Fruit fly (Drosophila melanogaster) ovary, adult (tissue): Measurements from ENCODE around the gene mRpL30.
A peak's percentile ranks its signal among the peaks of the same experiment; 100 is the strongest.

Source experiments
- CG17801 ChIP-seq: fragments of 200-800 bp; optimal IDR thresholded peaks from 2 replicates; lab custom pipeline; 2019; ENCODE audit warnings: missing biosample characterization, mild to moderate bottlenecking, missing genetic modification characterization, moderate library complexity; ENCODE audit not compliant: partially characterized antibody

mRpL30 gene

dm6 chrX:4627160-4627559 lies 20.5 kb upstream of the mRpL30 start:
- TF ChIP-seq CG17801, result no peak

DNA sequence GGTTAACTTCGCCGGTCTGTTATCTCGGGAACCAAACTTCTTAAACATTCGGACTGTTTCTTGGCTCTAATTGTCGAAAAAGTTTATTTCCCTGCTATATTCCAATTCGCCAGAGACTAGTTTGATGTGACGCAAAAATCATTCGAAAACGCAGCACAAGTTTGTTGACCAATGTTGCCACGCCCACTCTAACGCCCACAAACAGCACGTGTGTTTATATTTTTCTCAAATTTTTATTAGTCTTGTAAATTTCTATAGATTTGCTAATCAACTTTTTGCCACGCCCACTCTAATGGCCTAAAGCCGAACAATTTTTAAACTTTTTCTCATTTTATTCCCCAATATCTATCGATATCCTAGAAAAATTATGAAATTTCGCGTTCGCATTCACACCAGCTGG lies 16.8 kb upstream of the mRpL30 start, which contains the start of gene Alms1b:
Alms1b (minus strand) TSS at position 101 of the 400 bp plus-strand sequence.
- TF ChIP-seq CG17801, result no peak

- TF ChIP-seq CG17801, result no peak
Measured at dm6 chrX:4635856-4636486, 11.7 kb upstream of the mRpL30 start, which contains the start of the genes Alms1a and pon. Alms1a (minus strand) TSS chrX:4636004. pon (plus strand) TSS chrX:4636318.

- no peak for TF ChIP-seq CG17801
Measured at dm6 chrX:4643887-4644286, 3.8 kb upstream of the mRpL30 start, which contains the start of gene CG3081. CG3081 (minus strand) TSS chrX:4643987.

DNA sequence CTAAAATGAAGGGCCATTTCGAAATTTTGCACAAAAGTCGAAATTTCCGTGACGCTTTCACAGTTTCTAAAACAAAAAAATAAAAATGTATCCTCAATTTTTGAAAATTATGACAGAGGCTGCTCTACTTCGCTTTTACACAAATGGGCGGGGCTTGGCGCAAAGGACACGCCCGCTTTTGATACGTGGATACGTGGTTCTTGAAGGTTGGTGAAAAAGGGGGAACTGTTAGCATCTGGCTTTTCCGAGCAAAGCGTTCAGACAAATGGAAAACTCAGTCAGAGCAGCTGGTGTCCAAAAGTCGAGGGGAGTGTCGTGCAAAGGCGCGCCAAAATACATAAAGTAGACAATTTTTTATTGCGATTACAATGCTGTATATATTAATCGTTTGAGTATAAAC lies 2.9 kb upstream of the mRpL30 start, which contains the start of gene CG3062:
CG3062 (minus strand) TSS at position 101 of the 400 bp plus-strand sequence.
- no peak for TF ChIP-seq CG17801

- peak; percentile 61 for TF ChIP-seq CG17801
Measured at dm6 chrX:4649751-4650150, 2.1 kb downstream of the mRpL30 start, which contains the start of the genes Cbp80 and Torsin. Cbp80 (plus strand) TSS chrX:4650015. Torsin (minus strand) TSS chrX:4650032.

DNA sequence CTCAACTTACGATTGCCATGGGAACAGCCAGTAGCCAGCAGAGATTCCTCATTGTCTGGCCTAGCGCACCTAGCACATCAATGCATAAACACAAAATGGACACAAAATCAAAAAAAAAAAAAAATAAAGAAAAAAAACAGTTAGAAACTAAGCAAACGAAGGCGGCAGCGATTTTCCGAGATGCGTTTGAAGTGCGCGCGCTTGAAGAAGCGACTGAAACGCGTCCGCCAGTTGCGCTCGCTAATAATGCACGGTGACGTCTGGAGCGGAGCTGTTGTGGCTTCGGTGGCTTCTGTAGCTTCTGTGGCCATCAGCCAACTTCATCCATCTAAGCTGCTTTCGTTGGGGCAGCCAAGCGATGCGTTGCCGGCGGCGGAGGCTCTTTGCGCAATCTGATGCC lies 6.7 kb downstream of the mRpL30 start, which contains the start of gene CG15473:
CG15473 (minus strand) TSS at position 101 of the 400 bp plus-strand sequence.
- no peak for TF ChIP-seq CG17801

- peak; percentile 59 for TF ChIP-seq CG17801
Measured at dm6 chrX:4657896-4658295, 10.2 kb downstream of the mRpL30 start.

dm6 chrX:4660642-4661252 lies 13.1 kb downstream of the mRpL30 start:
- TF ChIP-seq CG17801, result peak; percentile 15

- no peak for TF ChIP-seq CG17801
Measured at dm6 chrX:4664107-4664506, 16.4 kb downstream of the mRpL30 start.

- peak; percentile 91 for TF ChIP-seq CG17801
Measured at dm6 chrX:4666650-4667360, 19.1 kb downstream of the mRpL30 start, which contains the start of gene CG3009. CG3009 (minus strand) TSS chrX:4666700.

DNA sequence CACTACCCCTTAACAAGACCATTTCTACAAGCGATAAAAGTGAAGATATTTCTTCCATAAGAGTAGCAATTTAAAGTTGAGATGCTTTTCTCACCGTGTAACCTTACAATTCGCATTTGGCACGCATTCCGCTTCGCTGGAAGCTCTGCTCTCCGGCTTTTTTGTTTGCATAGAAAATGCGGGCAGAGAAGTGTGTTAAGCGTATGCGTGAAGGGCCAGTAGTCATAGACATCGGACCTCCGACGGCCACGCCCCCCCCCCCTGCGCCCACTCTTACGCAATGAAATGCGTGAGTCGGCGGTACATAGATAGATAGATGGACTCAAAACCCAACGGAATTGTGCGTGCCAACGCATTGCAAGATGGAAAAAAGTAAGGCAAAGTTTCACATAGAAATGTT lies 21.8 kb downstream of the mRpL30 start:
- no peak for TF ChIP-seq CG17801

- no peak for TF ChIP-seq CG17801
Measured at dm6 chrX:4671194-4671626, 23.5 kb downstream of the mRpL30 start.

DNA sequence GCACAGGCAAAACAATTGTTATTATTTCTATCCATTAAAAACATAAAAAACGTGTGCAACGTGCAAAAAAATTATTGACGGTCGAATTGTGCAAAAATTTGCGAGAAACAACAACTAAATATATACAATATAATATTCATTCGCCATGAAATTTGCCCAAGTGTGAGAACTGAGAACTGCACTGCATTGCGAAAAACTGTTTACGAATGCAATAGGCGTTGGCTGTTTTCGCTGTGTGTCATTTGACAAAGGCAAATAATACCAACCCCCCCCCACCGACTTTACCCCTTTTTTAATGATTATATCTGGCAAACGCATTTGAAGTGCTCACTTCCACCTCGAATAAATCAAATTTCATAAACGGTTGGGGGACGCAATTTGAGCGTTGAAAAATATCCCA lies 27.4 kb downstream of the mRpL30 start:
- peak; percentile 5 for TF ChIP-seq CG17801

DNA sequence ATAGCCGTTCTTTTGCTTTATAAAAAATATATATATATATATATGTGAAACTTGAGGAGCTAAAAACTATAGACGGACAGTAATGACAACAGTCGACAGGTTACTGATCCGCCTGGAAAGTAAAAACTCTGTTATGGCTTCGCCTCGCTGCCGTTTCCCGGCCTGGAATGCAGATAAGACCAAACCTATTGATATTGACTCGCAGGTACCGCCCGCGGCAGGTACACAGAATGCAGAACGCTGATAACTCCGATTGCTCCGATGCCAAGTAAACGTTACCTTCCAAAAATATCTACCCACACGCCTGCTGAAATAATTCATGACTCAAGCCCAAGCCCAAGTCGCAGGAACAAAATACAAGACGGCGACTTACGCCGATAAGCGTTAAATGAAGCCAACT lies 29.8 kb downstream of the mRpL30 start:
- TF ChIP-seq CG17801, result no peak

- TF ChIP-seq CG17801, result no peak
Measured at dm6 chrX:4678146-4678912, 30.7 kb downstream of the mRpL30 start.
